Fruit fly (Drosophila melanogaster): ENCODE results near the gene CG15572.

DNA sequence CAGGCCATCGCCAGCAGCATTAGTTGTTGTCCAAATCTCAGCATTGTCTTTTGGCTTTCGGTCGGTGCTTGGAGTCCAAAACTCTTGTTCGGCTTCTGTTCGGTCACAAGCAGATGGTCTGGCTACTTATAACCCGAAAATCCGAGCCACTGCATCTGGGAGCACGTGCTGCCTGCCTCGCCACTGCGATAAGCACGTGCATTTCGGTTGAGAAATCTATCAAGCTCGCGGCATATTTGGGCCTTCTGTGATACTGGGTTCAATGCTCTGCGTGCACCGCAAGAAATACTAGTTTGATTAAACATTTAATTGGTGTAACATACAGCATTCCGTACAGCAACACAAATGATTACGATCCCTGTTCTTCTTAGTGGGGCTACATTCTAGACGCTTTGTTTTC lies 25.8 kb upstream of the CG15572 start, which contains the start of gene Femcoat:
- TF ChIP-seq Sox102F (GFP tag; optimal IDR thresholded peaks at IDR 0.05) (no peak), salr (GFP tag; optimal IDR thresholded peaks at IDR 0.05) (no peak), Sox15 (GFP tag; optimal IDR thresholded peaks at IDR 0.05) (no peak), Eip78C (GFP tag) (no peak), CG15336 (GFP tag; IDR thresholded peaks at IDR 0.05) (no peak), CG1621 (tag; optimal IDR thresholded peaks at IDR 0.05) (no peak), net (GFP tag; optimal IDR thresholded peaks at IDR 0.05) (no peak), CG9139 (GFP tag; optimal IDR thresholded peaks at IDR 0.05) (no peak)

Data from whole organism, prepupa.